Worm (Caenorhabditis elegans): ENCODE measurements around the gene fbxc-58.
A peak's percentile ranks its signal among the peaks of the same experiment; 100 is the strongest.

Gene fbxc-58

ce11 chrIV:9378272-9378671 lies 7.0 kb downstream of the fbxc-58 start, which contains the start of gene C10C5.4:
TSS of gene C10C5.4 (plus strand) at chrIV:9378552.
- no peak for TF ChIP-seq ZK337.2 (GFP tag; IDR thresholded peaks at IDR 0.05)
- TF ChIP-seq ceh-62 (tag; optimal IDR thresholded peaks at IDR 0.05) = no peak
- no peak for TF ChIP-seq F26F4.8 (GFP tag; conservative IDR thresholded peaks at IDR 0.05)
- no peak for TF ChIP-seq hlh-30 (tag; optimal IDR thresholded peaks at IDR 0.05; ENCODE audit: insufficient read depth)
- no peak for TF ChIP-seq nhr-10 (tag; optimal IDR thresholded peaks at IDR 0.05)
- no peak for TF ChIP-seq ctbp-1 (GFP tag; IDR thresholded peaks at IDR 0.05)
- TF ChIP-seq T20F7.1 (GFP tag; optimal IDR thresholded peaks at IDR 0.05) = no peak
- TF ChIP-seq dve-1 (tag; optimal IDR thresholded peaks at IDR 0.05; ENCODE audit: insufficient read depth) = peak; percentile 68
- no peak for TF ChIP-seq nhr-111 (GFP tag; optimal IDR thresholded peaks at IDR 0.05)
- TF ChIP-seq aly-2 (tag; optimal IDR thresholded peaks at IDR 0.05) = no peak
- TF ChIP-seq dmd-6 (GFP tag; IDR thresholded peaks at IDR 0.05) = peak; percentile 79
- TF ChIP-seq unc-39 (tag; optimal IDR thresholded peaks at IDR 0.05) = no peak
- TF ChIP-seq hlh-11 (tag; optimal IDR thresholded peaks at IDR 0.05) = peak; percentile 15
- TF ChIP-seq hif-1 (tag; optimal IDR thresholded peaks at IDR 0.05) = no peak
- no peak for TF ChIP-seq ces-1 (GFP tag; optimal IDR thresholded peaks at IDR 0.05)
- no peak for TF ChIP-seq mxl-3 (GFP tag; optimal IDR thresholded peaks at IDR 0.05)
- no peak for TF ChIP-seq fos-1 (tag; optimal IDR thresholded peaks at IDR 0.05)
- peak in 1 of 2 experiments; percentile 38 for TF ChIP-seq unc-62 (GFP tag; optimal IDR thresholded peaks at IDR 0.05 in 1 of 2)
- no peak for TF ChIP-seq unc-62 (tag; optimal IDR thresholded peaks at IDR 0.05)
- TF ChIP-seq lin-1 (GFP tag; IDR thresholded peaks at IDR 0.05) = no peak
- TF ChIP-seq nhr-48 (tag; optimal IDR thresholded peaks at IDR 0.05) = peak; percentile 34

ce11 chrIV:9381136-9381535 lies 9.8 kb downstream of the fbxc-58 start, which contains the start of gene C10C5.5:
TSS of gene C10C5.5 (plus strand) at chrIV:9381436.
- TF ChIP-seq daf-12 (tag; optimal IDR thresholded peaks at IDR 0.05) (no peak), ztf-7 (tag; optimal IDR thresholded peaks at IDR 0.05) (no peak), aha-1 (tag) (peak; percentile 17), ces-1 (GFP tag; optimal IDR thresholded peaks at IDR 0.05) (no peak), nhr-28 (tag; optimal IDR thresholded peaks at IDR 0.05) (no peak), cey-2 (tag; optimal IDR thresholded peaks at IDR 0.05; ENCODE audit: borderline replicate concordance, insufficient read depth) (no peak)

DNA sequence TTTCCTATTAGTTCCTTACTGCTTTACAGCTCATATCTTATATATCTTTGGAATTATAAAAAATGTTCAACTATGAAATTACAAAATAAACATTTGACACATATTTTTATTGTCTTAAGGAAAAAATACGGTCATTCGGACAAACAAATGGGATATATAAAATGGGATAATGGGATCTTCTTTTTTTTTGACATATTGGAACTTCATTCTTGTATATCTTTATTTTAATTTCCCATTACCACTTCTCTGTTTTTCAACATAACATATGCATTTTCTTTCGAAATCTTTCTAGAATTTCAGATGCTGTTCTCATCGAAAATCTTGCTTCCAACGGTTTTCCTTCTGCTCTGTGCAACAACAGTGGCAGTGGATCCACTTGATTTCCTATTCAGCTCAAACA lies 13.5 kb downstream of the fbxc-58 start, which contains the start of gene C10C5.7:
Gene C10C5.7, plus strand, starts transcription at position 301 of the 400 bp plus-strand sequence.
- TF ChIP-seq unc-62 (GFP tag; optimal IDR thresholded peaks at IDR 0.05 in 1 of 2) (peak in 1 of 2 experiments; percentile 1), unc-62 (tag; optimal IDR thresholded peaks at IDR 0.05) (no peak), ZK337.2 (GFP tag; IDR thresholded peaks at IDR 0.05) (no peak)

DNA sequence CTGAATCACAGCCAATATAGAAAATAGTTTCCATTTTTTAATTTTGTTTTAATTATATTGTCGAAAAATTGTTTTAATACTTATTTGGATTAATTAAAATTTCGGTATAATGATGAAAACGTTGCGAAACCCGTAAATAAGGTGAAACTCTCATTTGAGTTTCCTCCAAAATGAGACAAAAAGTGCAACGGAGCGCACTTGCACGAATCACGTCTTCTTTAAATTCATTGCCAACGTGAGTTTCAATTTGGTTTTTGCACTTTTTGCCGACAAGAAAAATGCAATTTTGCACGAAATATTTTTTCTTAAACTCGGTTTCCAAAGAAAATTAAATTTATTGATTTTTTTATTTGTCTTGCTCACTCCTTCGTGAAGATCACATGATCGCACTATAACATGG lies 14.7 kb downstream of the fbxc-58 start, which contains the start of gene daf-15:
Gene daf-15, plus strand, starts transcription at position 171 of the 400 bp plus-strand sequence.
- TF ChIP-seq ceh-44 (GFP tag; IDR thresholded peaks at IDR 0.05) (no peak), mep-1 (tag; optimal IDR thresholded peaks at IDR 0.05) (peak; percentile 45), hmg-1.1 (GFP tag; IDR thresholded peaks at IDR 0.05) (no peak), nhr-10 (tag; optimal IDR thresholded peaks at IDR 0.05) (no peak), mdl-1 (tag; optimal IDR thresholded peaks at IDR 0.05) (peak in 1 of 2 experiments; percentile 27), ama-1 (optimal IDR thresholded peaks at IDR 0.05) (no peak), nhr-237 (tag; optimal IDR thresholded peaks at IDR 0.05) (no peak), zfp-2 (tag; optimal IDR thresholded peaks at IDR 0.05) (no peak), aha-1 (tag) (peak; percentile 93), nhr-28 (tag; optimal IDR thresholded peaks at IDR 0.05) (peak; percentile 32), R02D3.7 (tag; optimal IDR thresholded peaks at IDR 0.05) (no peak), skn-1 (tag; optimal IDR thresholded peaks at IDR 0.05) (no peak), fkh-10 (GFP tag; optimal IDR thresholded peaks at IDR 0.05) (no peak), nhr-6 (tag; optimal IDR thresholded peaks at IDR 0.05) (peak; percentile 46), hlh-30 (tag; optimal IDR thresholded peaks at IDR 0.05; ENCODE audit: insufficient read depth) (peak; percentile 90), dve-1 (tag; optimal IDR thresholded peaks at IDR 0.05; ENCODE audit: insufficient read depth) (peak; percentile 28), unc-62 (GFP tag; optimal IDR thresholded peaks at IDR 0.05 in 1 of 2) (peak in 1 of 2 experiments; percentile 69), unc-62 (tag; optimal IDR thresholded peaks at IDR 0.05) (no peak), D1046.2 (GFP tag; IDR thresholded peaks at IDR 0.05) (no peak), lsy-2 (tag; optimal IDR thresholded peaks at IDR 0.05) (peak in 1 of 2 experiments; percentile 67), rbr-2 (tag; optimal IDR thresholded peaks at IDR 0.05) (peak; percentile 26), Y5F2A.4 (GFP tag; optimal IDR thresholded peaks at IDR 0.05) (no peak), dpl-1 (GFP tag; optimal IDR thresholded peaks at IDR 0.05) (peak; percentile 93), nhr-102 (tag; optimal IDR thresholded peaks at IDR 0.05) (no peak), lin-38 (GFP tag; IDR thresholded peaks at IDR 0.05) (peak; percentile 94), nhr-25 (tag; optimal IDR thresholded peaks at IDR 0.05; ENCODE audit: borderline replicate concordance, insufficient read depth) (no peak), T20F7.1 (GFP tag; optimal IDR thresholded peaks at IDR 0.05) (no peak)
